Fruit fly (Drosophila melanogaster) whole organism, embryonic: ENCODE results near the gene ZnT77C.

Experiments
- CG1024 ChIP-seq: fragments of 200-800 bp; sonication (Bioruptor generic); IDR thresholded peaks from 2 replicates; pipeline ENCODE4 v1.3.6; 2022; ENCODE audit warnings: missing biosample characterization, missing genetic modification characterization
- CG10565 ChIP-seq: fragments of 200-800 bp; sonication (Bioruptor generic); optimal IDR thresholded peaks from 3 replicates; lab custom pipeline; 2016; ENCODE audit warnings: missing biosample characterization, mild to moderate bottlenecking, missing genetic modification characterization
- CG11504 ChIP-seq: fragments of 200-800 bp; sonication (Bioruptor generic); optimal IDR thresholded peaks from 3 replicates; lab custom pipeline; 2019; ENCODE audit warnings: missing biosample characterization, mild to moderate bottlenecking, missing genetic modification characterization, moderate library complexity
- CG12659 ChIP-seq: fragments of 200-800 bp; sonication (Bioruptor generic); optimal IDR thresholded peaks from 3 replicates; lab custom pipeline; 2017; ENCODE audit warnings: mild to moderate bottlenecking, missing biosample characterization, missing genetic modification reagents, missing genetic modification characterization
- CG13775 ChIP-seq: fragments of 200-800 bp; sonication (Bioruptor generic); optimal IDR thresholded peaks from 3 replicates; lab custom pipeline; 2017; ENCODE audit warnings: missing biosample characterization, mild to moderate bottlenecking, missing genetic modification characterization
- CG14050 ChIP-seq: fragments of 200-800 bp; sonication (Bioruptor generic); IDR thresholded peaks from 3 replicates; pipeline ENCODE4 v1.3.6; 2022; ENCODE audit warnings: missing biosample characterization, missing genetic modification characterization
- CG14441 ChIP-seq: fragments of 200-800 bp; sonication (Bioruptor generic); IDR thresholded peaks from 2 replicates; pipeline ENCODE4 v1.3.6; 2022; ENCODE audit warnings: missing biosample characterization, missing genetic modification characterization
- CG18599 ChIP-seq: fragments of 200-800 bp; sonication (Bioruptor generic); optimal IDR thresholded peaks from 3 replicates; lab custom pipeline; 2017; ENCODE audit warnings: missing biosample characterization, missing genetic modification characterization, mild to moderate bottlenecking, moderate library complexity, missing genetic modification reagents
- CG2120 ChIP-seq: fragments of 200-800 bp; sonication (Bioruptor generic); optimal IDR thresholded peaks from 3 replicates; lab custom pipeline; 2016; ENCODE audit warnings: missing biosample characterization, missing genetic modification characterization
- CG2875 ChIP-seq: fragments of 200-800 bp; sonication (Bioruptor generic); optimal IDR thresholded peaks from 2 replicates; lab custom pipeline; 2017; ENCODE audit warnings: missing biosample characterization, mild to moderate bottlenecking, missing genetic modification characterization, missing genetic modification reagents
- CG3407 ChIP-seq: fragments of 200-800 bp; sonication (Bioruptor generic); optimal IDR thresholded peaks from 2 replicates; lab custom pipeline; 2018; ENCODE audit warnings: missing biosample characterization, mild to moderate bottlenecking, missing genetic modification characterization
- CG7839 ChIP-seq: fragments of 200-800 bp; sonication (Bioruptor generic); optimal IDR thresholded peaks from 3 replicates; lab custom pipeline; 2018; ENCODE audit warnings: missing biosample characterization, mild to moderate bottlenecking, missing genetic modification characterization, moderate library complexity
- CoRest ChIP-seq: fragments of 200-800 bp; sonication (Bioruptor generic); optimal IDR thresholded peaks from 3 replicates; lab custom pipeline; 2018; ENCODE audit warnings: missing biosample characterization, mild to moderate bottlenecking, missing genetic modification characterization, moderate library complexity
- D19B ChIP-seq: fragments of 200-800 bp; sonication (Bioruptor generic); optimal IDR thresholded peaks from 2 replicates; lab custom pipeline; 2017; ENCODE audit warnings: missing biosample characterization, mild to moderate bottlenecking, missing genetic modification characterization
- Dek ChIP-seq: fragments of 200-800 bp; sonication (Bioruptor generic); optimal IDR thresholded peaks from 3 replicates; lab custom pipeline; 2019; ENCODE audit warnings: missing biosample characterization, mild to moderate bottlenecking, missing genetic modification characterization, moderate library complexity
- Dip3 ChIP-seq: fragments of 200-800 bp; sonication (Bioruptor generic); optimal IDR thresholded peaks from 3 replicates; lab custom pipeline; 2016; ENCODE audit warnings: missing biosample characterization, missing genetic modification characterization
- Dp ChIP-seq: fragments of 200-800 bp; sonication (Bioruptor generic); optimal IDR thresholded peaks from 2 replicates; lab custom pipeline; 2018; ENCODE audit warnings: missing biosample characterization, mild to moderate bottlenecking, missing genetic modification characterization, moderate library complexity
- Eip74EF ChIP-seq, 2 experiments: fragments of 200-800 bp in 1 of 2; fragments of >200 bp in 1 of 2; sonication (Bioruptor generic) in 1 of 2; optimal IDR thresholded peaks; 2 replicates each; lab custom pipeline; 2017 to 2019; ENCODE audit warnings: missing biosample characterization in 2 of 2, missing genetic modification characterization in 2 of 2, mild to moderate bottlenecking in 1 of 2, moderate library complexity in 1 of 2
- GATAe ChIP-seq: fragments of 200-800 bp; sonication (Bioruptor generic); conservative IDR thresholded peaks from 2 replicates; pipeline ENCODE4 v1.3.6; 2022; ENCODE audit warnings: missing biosample characterization, missing genetic modification characterization
- H2.0 ChIP-seq: fragments of 200-800 bp; sonication (Bioruptor generic); IDR thresholded peaks from 2 replicates; pipeline ENCODE4 v1.3.6; 2022; ENCODE audit warnings: missing biosample characterization, missing genetic modification characterization
- HLH54F ChIP-seq: fragments of 200-800 bp; sonication (Bioruptor generic); optimal IDR thresholded peaks from 3 replicates; lab custom pipeline; 2016; ENCODE audit warnings: missing biosample characterization, missing genetic modification characterization
- Jarid2 ChIP-seq: fragments of 200-800 bp; sonication (Bioruptor generic); optimal IDR thresholded peaks from 3 replicates; lab custom pipeline; 2017; ENCODE audit warnings: mild to moderate bottlenecking, missing biosample characterization, missing genetic modification reagents, missing genetic modification characterization
- Max ChIP-seq: fragments of 200-800 bp; sonication (Bioruptor generic); optimal IDR thresholded peaks from 2 replicates; lab custom pipeline; 2016; ENCODE audit warnings: missing biosample characterization, mild to moderate bottlenecking, missing genetic modification characterization
- Rx ChIP-seq: fragments of 200-800 bp; sonication (Bioruptor generic); IDR thresholded peaks from 2 replicates; pipeline ENCODE4 v1.3.6; 2022; ENCODE audit warnings: missing biosample characterization, missing genetic modification characterization
- Xbp1 ChIP-seq: fragments of 200-800 bp; sonication (Bioruptor generic); optimal IDR thresholded peaks from 3 replicates; lab custom pipeline; 2016; ENCODE audit warnings: missing biosample characterization, mild to moderate bottlenecking, missing genetic modification characterization
- Xrp1 ChIP-seq: fragments of 200-800 bp; sonication (Bioruptor generic); IDR thresholded peaks from 2 replicates; pipeline ENCODE4 v1.3.6; 2022; ENCODE audit warnings: missing biosample characterization, missing genetic modification characterization
- ab ChIP-seq: fragments of 200-800 bp; sonication (Bioruptor generic); optimal IDR thresholded peaks from 2 replicates; lab custom pipeline; 2016; ENCODE audit warnings: missing biosample characterization, missing genetic modification characterization
- ato ChIP-seq: fragments of 200-800 bp; sonication (Bioruptor generic); IDR thresholded peaks from 2 replicates; pipeline ENCODE4 v1.3.6; 2022; ENCODE audit warnings: missing biosample characterization, missing genetic modification characterization; ENCODE audit not compliant: partially characterized antibody
- bab2 ChIP-seq: fragments of 200-800 bp; sonication (Bioruptor generic); optimal IDR thresholded peaks from 2 replicates; lab custom pipeline; 2016; ENCODE audit warnings: missing biosample characterization, missing genetic modification characterization
- br ChIP-seq: fragments of >200 bp; optimal IDR thresholded peaks from 2 replicates; lab custom pipeline; 2017
- dati ChIP-seq: fragments of 200-800 bp; sonication (Bioruptor generic); IDR thresholded peaks from 2 replicates; pipeline ENCODE4 v1.3.6; 2022; ENCODE audit warnings: missing biosample characterization, missing genetic modification characterization
- dysf ChIP-seq: fragments of 200-800 bp; sonication (Bioruptor generic); IDR thresholded peaks from 3 replicates; pipeline ENCODE4 v1.3.6; 2022; ENCODE audit warnings: missing biosample characterization, missing genetic modification characterization
- ewg ChIP-seq: fragments of 200-800 bp; sonication (Bioruptor generic); optimal IDR thresholded peaks from 3 replicates; lab custom pipeline; 2017; ENCODE audit warnings: mild to moderate bottlenecking, missing biosample characterization, missing genetic modification reagents, missing genetic modification characterization
- exex ChIP-seq: fragments of 200-800 bp; sonication (Bioruptor generic); optimal IDR thresholded peaks from 4 replicates; lab custom pipeline; 2018; ENCODE audit warnings: missing biosample characterization, mild to moderate bottlenecking, missing genetic modification characterization, moderate library complexity
- fd3F ChIP-seq: fragments of 200-800 bp; sonication (Bioruptor generic); optimal IDR thresholded peaks from 2 replicates; lab custom pipeline; 2018; ENCODE audit warnings: missing biosample characterization, mild to moderate bottlenecking, missing genetic modification characterization, moderate library complexity
- fd64A ChIP-seq: fragments of 200-800 bp; sonication (Bioruptor generic); optimal IDR thresholded peaks from 3 replicates; lab custom pipeline; 2018; ENCODE audit warnings: missing biosample characterization, mild to moderate bottlenecking, missing genetic modification characterization
- gcm ChIP-seq: fragments of 200-800 bp; sonication (Bioruptor generic); optimal IDR thresholded peaks from 2 replicates; lab custom pipeline; 2019; ENCODE audit warnings: missing biosample characterization, mild to moderate bottlenecking, missing genetic modification characterization, moderate library complexity
- grn ChIP-seq: fragments of 200-800 bp; sonication (Bioruptor generic); optimal IDR thresholded peaks from 3 replicates; lab custom pipeline; 2017; ENCODE audit warnings: missing biosample characterization, missing genetic modification characterization
- hth ChIP-seq: fragments of >200 bp; optimal IDR thresholded peaks from 2 replicates; lab custom pipeline; 2017; ENCODE audit warnings: inconsistent platforms
- mam ChIP-seq: fragments of 200-800 bp; sonication (Bioruptor generic); optimal IDR thresholded peaks from 3 replicates; lab custom pipeline; 2016; ENCODE audit warnings: missing biosample characterization, missing genetic modification characterization
- nau ChIP-seq: fragments of 200-800 bp; sonication (Bioruptor generic); optimal IDR thresholded peaks from 3 replicates; lab custom pipeline; 2017; ENCODE audit warnings: missing biosample characterization, mild to moderate bottlenecking, missing genetic modification characterization, missing genetic modification reagents
- nmo ChIP-seq: fragments of 200-800 bp; sonication (Bioruptor generic); optimal IDR thresholded peaks from 2 replicates; lab custom pipeline; 2018; ENCODE audit warnings: missing biosample characterization, mild to moderate bottlenecking, missing genetic modification characterization, moderate library complexity
- salm ChIP-seq: fragments of 200-800 bp; sonication (Bioruptor generic); optimal IDR thresholded peaks from 2 replicates; lab custom pipeline; 2018; ENCODE audit warnings: missing biosample characterization, mild to moderate bottlenecking, missing genetic modification characterization
- slbo ChIP-seq: fragments of 200-800 bp; sonication (Bioruptor generic); IDR thresholded peaks from 2 replicates; pipeline ENCODE4 v1.3.6; 2022; ENCODE audit warnings: missing biosample characterization, missing genetic modification characterization
- so ChIP-seq: fragments of 200-800 bp; sonication (Bioruptor generic); IDR thresholded peaks from 3 replicates; pipeline ENCODE4 v1.3.6; 2022; ENCODE audit warnings: missing biosample characterization, missing genetic modification characterization
- sob ChIP-seq: fragments of 200-800 bp; sonication (Bioruptor generic); IDR thresholded peaks from 2 replicates; pipeline ENCODE4 v1.3.6; 2022; ENCODE audit warnings: missing biosample characterization, missing genetic modification characterization
- sr ChIP-seq: fragments of 200-800 bp; sonication (Bioruptor generic); IDR thresholded peaks from 3 replicates; pipeline ENCODE4 v1.3.6; 2022; ENCODE audit warnings: missing biosample characterization, missing genetic modification characterization
- wek ChIP-seq: fragments of 200-800 bp; sonication (Bioruptor generic); optimal IDR thresholded peaks from 3 replicates; lab custom pipeline; 2018; ENCODE audit warnings: missing biosample characterization, mild to moderate bottlenecking, missing genetic modification characterization, moderate library complexity
- zf30C ChIP-seq: fragments of 200-800 bp; sonication (Bioruptor generic); optimal IDR thresholded peaks from 3 replicates; lab custom pipeline; 2018; ENCODE audit warnings: missing biosample characterization, mild to moderate bottlenecking, missing genetic modification characterization
- zfh1 ChIP-seq: fragments of 200-800 bp; sonication (Bioruptor generic); IDR thresholded peaks from 3 replicates; pipeline ENCODE4 v1.3.6; 2022; ENCODE audit warnings: missing biosample characterization, missing genetic modification characterization

Gene ZnT77C

dm6 chr3L:20470991-20471498 lies 23.7 kb downstream of the ZnT77C start (continued):
- TF ChIP-seq CG7839 (tag; lab: Kevin White, UChicago) (peak; percentile 58), CG11504 (tag; lab: Kevin White, UChicago) (peak; percentile 77), CG13775 (GFP tag; lab: Kevin White, UChicago) (peak; percentile 34), CG1024 (peak; percentile 65), CG14441 (GFP tag; lab: Robert Waterston, UW) (peak; percentile 68), CG3407 (GFP tag; lab: Kevin White, UChicago) (peak; percentile 21), Eip74EF (GFP tag; optimal IDR thresholded peaks at IDR 0.05; lab: Kevin White, UChicago) (peak in 1 of 2 experiments; percentile 1), GATAe (0 out of 2 replicates have a peak, but pooled peaks have one; percentile 21), ewg (GFP tag; lab: Kevin White, UChicago) (peak; percentile 10), bab2 (GFP tag; lab: Kevin White, UChicago) (no peak), CoRest (peak; percentile 0), Xbp1 (GFP tag; lab: Kevin White, UChicago) (peak; percentile 54), exex (tag; lab: Kevin White, UChicago) (peak; percentile 89), grn (GFP tag; lab: Kevin White, UChicago) (peak; percentile 83), sr (peak; percentile 62; the same call in 2 of the 3 replicates), H2.0 (peak; percentile 54), gcm (GFP tag; lab: Kevin White, UChicago) (peak; percentile 44), Max (peak; percentile 55), Xrp1 (GFP tag; lab: Robert Waterston, UW) (peak; percentile 53; the same call in 1 of the 2 replicates), CG14050 (GFP tag; lab: Robert Waterston, UW) (peak; percentile 58), fd64A (GFP tag; lab: Kevin White, UChicago) (peak; percentile 49), ab (GFP tag; lab: Kevin White, UChicago) (no peak), hth (no peak), mam (GFP tag; lab: Kevin White, UChicago) (no peak), HLH54F (no peak), zfh1 (GFP tag; lab: Robert Waterston, UW) (peak; percentile 65; the same call in 1 of the 3 replicates), Dek (peak; percentile 35), Dp (GFP tag; lab: Kevin White, UChicago) (no peak), CG12659 (GFP tag; lab: Kevin White, UChicago) (peak; percentile 53), nau (GFP tag; lab: Kevin White, UChicago) (peak; percentile 11), so (GFP tag; lab: Robert Waterston, UW) (no peak), CG18599 (GFP tag; lab: Kevin White, UChicago) (peak; percentile 41), ato (no peak), Dip3 (GFP tag; lab: Kevin White, UChicago) (no peak), CG2875 (GFP tag; lab: Kevin White, UChicago) (peak; percentile 56), slbo (peak; percentile 42; the same call in 1 of the 2 replicates), fd3F (GFP tag; lab: Kevin White, UChicago) (no peak), Rx (GFP tag; lab: Robert Waterston, UW) (peak; percentile 41; the same call in 1 of the 2 replicates), wek (GFP tag; lab: Kevin White, UChicago) (peak; percentile 23), CG10565 (GFP tag; lab: Kevin White, UChicago) (no peak), dysf (GFP tag; lab: Robert Waterston, UW) (peak; percentile 74), nmo (peak; percentile 23), zf30C (GFP tag; lab: Kevin White, UChicago) (peak; percentile 77), salm (tag; lab: Kevin White, UChicago) (peak; percentile 32), sob (GFP tag; lab: Robert Waterston, UW) (peak; percentile 52), Jarid2 (peak; percentile 9), dati (GFP tag; lab: Robert Waterston, UW) (peak; percentile 63; the same call in 1 of the 2 replicates), CG2120 (GFP tag; lab: Kevin White, UChicago) (no peak), D19B (GFP tag; lab: Kevin White, UChicago) (peak; percentile 6), br (lab: Kevin White, UChicago) (no peak)
